Worm (Caenorhabditis elegans) whole organism, late embryonic: Measurements from ENCODE around the gene tpra-1.
A peak's percentile ranks its signal among the peaks of the same experiment; 100 is the strongest.

Experiments
- C08G9.2 ChIP-seq: sonication (generic microtip); optimal IDR thresholded peaks from 2 replicates; lab custom pipeline; 2016; ENCODE audit warnings: mild to moderate bottlenecking, missing genetic modification characterization, moderate library complexity, missing compliant biosample characterization
- C38D4.7 ChIP-seq: fragments of 200-800 bp; sonication (Bioruptor generic); optimal IDR thresholded peaks from 2 replicates; lab custom pipeline; 2018; ENCODE audit warnings: mild to moderate bottlenecking, missing genetic modification characterization, moderate library complexity, missing compliant biosample characterization
- F13H6.1 ChIP-seq: sonication (generic microtip); optimal IDR thresholded peaks from 2 replicates; lab custom pipeline; 2016; ENCODE audit warnings: missing genetic modification characterization, missing compliant biosample characterization
- K02D7.2 ChIP-seq: sonication (generic microtip); optimal IDR thresholded peaks from 2 replicates; lab custom pipeline; 2017; ENCODE audit warnings: mild to moderate bottlenecking, missing genetic modification characterization, missing compliant biosample characterization
- K09A11.1 ChIP-seq: sonication (generic microtip); optimal IDR thresholded peaks from 2 replicates; lab custom pipeline; 2017; ENCODE audit warnings: antibody characterized with exemption, mild to moderate bottlenecking, missing genetic modification characterization, missing compliant biosample characterization; ENCODE audit not compliant: insufficient read depth
- ahr-1 ChIP-seq: sonication (generic microtip); optimal IDR thresholded peaks from 2 replicates; lab custom pipeline; 2016; ENCODE audit warnings: missing genetic modification characterization, missing compliant biosample characterization
- ceh-18 ChIP-seq: sonication (generic microtip); optimal IDR thresholded peaks from 2 replicates; lab custom pipeline; 2016; ENCODE audit warnings: missing genetic modification characterization, missing compliant biosample characterization
- ceh-22 ChIP-seq: sonication (generic microtip); optimal IDR thresholded peaks from 2 replicates; lab custom pipeline; 2017; ENCODE audit warnings: missing biosample characterization, missing genetic modification characterization
- ceh-24 ChIP-seq: sonication (generic microtip); optimal IDR thresholded peaks from 2 replicates; lab custom pipeline; 2016; ENCODE audit warnings: mild to moderate bottlenecking, missing genetic modification characterization, missing compliant biosample characterization
- ceh-30 ChIP-seq: fragments of 150-350 bp; optimal IDR thresholded peaks from 2 replicates; lab custom pipeline; 2014; ENCODE audit warnings: missing biosample characterization, missing genetic modification characterization
- ceh-31 ChIP-seq: sonication (generic microtip); optimal IDR thresholded peaks from 2 replicates; lab custom pipeline; 2016; ENCODE audit warnings: missing genetic modification characterization, missing compliant biosample characterization
- ceh-6 ChIP-seq: fragments of 200-800 bp; sonication (Bioruptor generic); optimal IDR thresholded peaks from 2 replicates; lab custom pipeline; 2018; ENCODE audit warnings: mild to moderate bottlenecking, missing genetic modification characterization, missing compliant biosample characterization
- ceh-9 ChIP-seq: sonication (generic microtip); optimal IDR thresholded peaks from 2 replicates; lab custom pipeline; 2016; ENCODE audit warnings: mild to moderate bottlenecking, missing genetic modification characterization, inconsistent platforms, missing compliant biosample characterization
- dmd-4 ChIP-seq: sonication (generic microtip); optimal IDR thresholded peaks from 2 replicates; lab custom pipeline; 2016; ENCODE audit warnings: borderline replicate concordance, missing genetic modification characterization, missing compliant biosample characterization
- elt-2 ChIP-seq: sonication (generic microtip); optimal IDR thresholded peaks from 2 replicates; lab custom pipeline; 2016; ENCODE audit warnings: missing genetic modification reagents, missing genetic modification characterization, missing compliant biosample characterization
- ets-4 ChIP-seq: sonication (generic microtip); optimal IDR thresholded peaks from 2 replicates; lab custom pipeline; 2016; ENCODE audit warnings: missing genetic modification characterization, missing compliant biosample characterization
- hlh-6 ChIP-seq: sonication (generic microtip); optimal IDR thresholded peaks from 2 replicates; lab custom pipeline; 2016; ENCODE audit warnings: missing genotype, missing genetic modification characterization, missing compliant biosample characterization
- hlh-8 ChIP-seq: sonication (generic microtip); optimal IDR thresholded peaks from 2 replicates; lab custom pipeline; 2016; ENCODE audit warnings: missing genotype, missing genetic modification characterization, missing compliant biosample characterization
- lin-11 ChIP-seq: fragments of 200-800 bp; sonication (Bioruptor generic); optimal IDR thresholded peaks from 2 replicates; lab custom pipeline; 2018; ENCODE audit warnings: mild to moderate bottlenecking, missing genetic modification characterization, missing compliant biosample characterization
- nfya-1 ChIP-seq: sonication (generic microtip); optimal IDR thresholded peaks from 2 replicates; lab custom pipeline; 2017; ENCODE audit warnings: missing genetic modification characterization, mild to moderate bottlenecking, missing compliant biosample characterization, antibody characterized with exemption, moderate library complexity
- npax-4 ChIP-seq: sonication (generic microtip); optimal IDR thresholded peaks from 2 replicates; lab custom pipeline; 2016; ENCODE audit warnings: missing genetic modification characterization, missing compliant biosample characterization
- pax-1 ChIP-seq: fragments of 150-350 bp; optimal IDR thresholded peaks from 2 replicates; lab custom pipeline; 2014; ENCODE audit warnings: missing biosample characterization, missing genetic modification characterization
- pha-4 ChIP-seq: fragments of 150-350 bp; optimal IDR thresholded peaks from 2 replicates; lab custom pipeline; 2018; ENCODE audit warnings: missing biosample characterization, missing genetic modification reagents, missing genetic modification characterization
- ref-2 ChIP-seq: sonication (generic microtip); optimal IDR thresholded peaks from 2 replicates; lab custom pipeline; 2016; ENCODE audit warnings: missing genetic modification characterization, missing compliant biosample characterization
- rnt-1 ChIP-seq: sonication (generic microtip); optimal IDR thresholded peaks from 2 replicates; lab custom pipeline; 2016; ENCODE audit warnings: missing genetic modification characterization, missing compliant biosample characterization
- sox-2 ChIP-seq: fragments of 200-800 bp; sonication (Bioruptor generic); IDR thresholded peaks from 2 replicates; pipeline ENCODE4 v1.3.6; 2022; ENCODE audit warnings: missing genetic modification reagents, missing genetic modification characterization, missing compliant biosample characterization
- syd-9 ChIP-seq: sonication (generic microtip); optimal IDR thresholded peaks from 2 replicates; lab custom pipeline; 2016; ENCODE audit warnings: mild to moderate bottlenecking, missing genetic modification characterization, moderate library complexity, missing compliant biosample characterization
- tbx-2 ChIP-seq: sonication (generic microtip); optimal IDR thresholded peaks from 2 replicates; lab custom pipeline; 2016; ENCODE audit warnings: missing genetic modification characterization, missing compliant biosample characterization
- unc-42 ChIP-seq: sonication (generic microtip); optimal IDR thresholded peaks from 2 replicates; lab custom pipeline; 2016; ENCODE audit warnings: missing genotype, missing genetic modification characterization, missing compliant biosample characterization
- unc-86 ChIP-seq: sonication (generic microtip); optimal IDR thresholded peaks from 2 replicates; lab custom pipeline; 2016; ENCODE audit warnings: missing genetic modification characterization, missing compliant biosample characterization

Gene tpra-1

ce11 chrIV:8916010-8916409 lies 40.3 kb upstream of the tpra-1 start, which contains the start of gene C27B7.9:
Gene C27B7.9, minus strand, starts transcription at chrIV:8916110.
- TF ChIP-seq lin-11 (tag; lab: Kevin White, UChicago) (no peak), rnt-1 (tag; lab: Kevin White, UChicago) (no peak), unc-42 (tag; lab: Kevin White, UChicago) (no peak), unc-86 (no peak), ets-4 (tag; lab: Kevin White, UChicago) (no peak), tbx-2 (tag; lab: Kevin White, UChicago) (no peak)

- no peak for TF ChIP-seq C38D4.7 (GFP tag; lab: Kevin White, UChicago)
- TF ChIP-seq ceh-22 (tag; lab: Kevin White, UChicago) = no peak
- TF ChIP-seq ceh-6 (GFP tag; lab: Kevin White, UChicago) = no peak
- TF ChIP-seq dmd-4 (tag; lab: Kevin White, UChicago) = no peak
- no peak for TF ChIP-seq C08G9.2 (tag; lab: Kevin White, UChicago)
- no peak for TF ChIP-seq ahr-1 (tag; lab: Kevin White, UChicago)
- TF ChIP-seq ref-2 (tag; lab: Kevin White, UChicago) = no peak
- TF ChIP-seq ceh-24 (tag; lab: Kevin White, UChicago) = no peak
- no peak for TF ChIP-seq K02D7.2
- no peak for TF ChIP-seq sox-2 (GFP tag; lab: Robert Waterston, UW)
- no peak for TF ChIP-seq syd-9
- no peak for TF ChIP-seq nfya-1
- no peak for TF ChIP-seq pax-1
- no peak for TF ChIP-seq F13H6.1 (tag; lab: Kevin White, UChicago)
- no peak for TF ChIP-seq hlh-8
- no peak for TF ChIP-seq npax-4
- TF ChIP-seq K09A11.1 (tag; lab: Kevin White, UChicago) = no peak
- no peak for TF ChIP-seq unc-86
Measured at ce11 chrIV:8918790-8919189, 37.5 kb upstream of the tpra-1 start, which contains the start of gene rap-1. Gene rap-1, minus strand, starts transcription at chrIV:8918890.

- peak; percentile 20 for TF ChIP-seq ceh-18 (tag; lab: Kevin White, UChicago)
- no peak for TF ChIP-seq ceh-30
- TF ChIP-seq hlh-6 = no peak
- TF ChIP-seq unc-42 (tag; lab: Kevin White, UChicago) = peak; percentile 75
- TF ChIP-seq nfya-1 = peak; percentile 45
Measured at ce11 chrIV:8920284-8920806, 35.9 kb upstream of the tpra-1 start.

- TF ChIP-seq ceh-9 (tag; lab: Kevin White, UChicago) (no peak), unc-42 (tag; lab: Kevin White, UChicago) (peak; percentile 4)
Measured at ce11 chrIV:8921166-8921565, 35.1 kb upstream of the tpra-1 start.

ce11 chrIV:8921956-8922355 lies 34.3 kb upstream of the tpra-1 start, which contains the start of gene D1046.16:
Gene D1046.16, plus strand, starts transcription at chrIV:8922150.
- TF ChIP-seq pha-4 (tag; lab: Kevin White, UChicago) (no peak), ref-2 (tag; lab: Kevin White, UChicago) (peak; percentile 31), ceh-31 (tag; lab: Kevin White, UChicago) (peak; percentile 20)

ce11 chrIV:8923381-8923780 lies 32.9 kb upstream of the tpra-1 start:
- TF ChIP-seq lin-11 (tag; lab: Kevin White, UChicago) = no peak
- no peak for TF ChIP-seq elt-2 (tag; lab: Kevin White, UChicago)

ce11 chrIV:8924126-8924525 lies 32.2 kb upstream of the tpra-1 start:
- TF ChIP-seq hlh-8 (peak; percentile 61), ceh-6 (GFP tag; lab: Kevin White, UChicago) (no peak)
- TF ChIP-seq, all 69 proteins: peak for 1
